Worm (Caenorhabditis elegans) whole organism, L4/young adult: Measurements from ENCODE around the gene W02D7.12.
"Not testable (repeated sequence)": the region's sequence is repeated elsewhere in the genome, so short reads cannot be mapped to it uniquely, and the experiment has no call there.

ENCODE experiments used
- W03F9.2 ChIP-seq: fragments of 150-350 bp; optimal IDR thresholded peaks from 2 replicates; lab custom pipeline; 2014; ENCODE audit warnings: missing biosample characterization, missing genetic modification characterization
- dao-5 ChIP-seq: sonication (generic microtip); optimal IDR thresholded peaks from 2 replicates; lab custom pipeline; 2016; ENCODE audit warnings: missing genotype, missing genetic modification characterization, moderate library complexity, missing compliant biosample characterization
- him-1 ChIP-seq: sonication (generic microtip); optimal IDR thresholded peaks from 2 replicates; lab custom pipeline; 2016; ENCODE audit warnings: missing genotype, missing genetic modification reagents, missing genetic modification characterization, missing compliant biosample characterization

Gene W02D7.12

ce11 chrV:8307681-8308080 is 3.6 kb upstream of the W02D7.12 start, which contains the start of gene clec-218:
Gene clec-218, plus strand, starts transcription at chrV:8307942.
- TF ChIP-seq dao-5 (tag; lab: Kevin White, UChicago) (no peak), W03F9.2 (tag; lab: Kevin White, UChicago) (no peak), him-1 (tag; lab: Kevin White, UChicago) (no peak)

ce11 chrV:8318135-8318534 is 6.8 kb downstream of the W02D7.12 start, which contains the start of gene clec-219:
Gene clec-219, plus strand, starts transcription at chrV:8318435.
- no peak for TF ChIP-seq W03F9.2 (tag; lab: Kevin White, UChicago)
- no peak for TF ChIP-seq dao-5 (tag; lab: Kevin White, UChicago)
- no peak for TF ChIP-seq him-1 (tag; lab: Kevin White, UChicago)

- TF ChIP-seq him-1 (tag; lab: Kevin White, UChicago) (no peak), W03F9.2 (tag; lab: Kevin White, UChicago) (no peak), dao-5 (tag; lab: Kevin White, UChicago) (no peak)
These were observed 12.2 kb downstream of the W02D7.12 start for ce11 chrV:8323545-8323944.

- no peak for TF ChIP-seq W03F9.2 (tag; lab: Kevin White, UChicago)
- TF ChIP-seq dao-5 (tag; lab: Kevin White, UChicago) = no peak
- TF ChIP-seq him-1 (tag; lab: Kevin White, UChicago) = no peak
These were observed 14.6 kb downstream of the W02D7.12 start for ce11 chrV:8325906-8326305.

ce11 chrV:8327080-8327479 is 15.8 kb downstream of the W02D7.12 start:
- TF ChIP-seq him-1 (tag; lab: Kevin White, UChicago) = no peak
- no peak for TF ChIP-seq dao-5 (tag; lab: Kevin White, UChicago)
- TF ChIP-seq W03F9.2 (tag; lab: Kevin White, UChicago) = no peak

ce11 chrV:8334360-8334759 is 23.1 kb downstream of the W02D7.12 start, which contains the start of gene tmd-2:
Gene tmd-2, plus strand, starts transcription at chrV:8334660.
- TF ChIP-seq him-1 (tag; lab: Kevin White, UChicago) = no peak
- no peak for TF ChIP-seq W03F9.2 (tag; lab: Kevin White, UChicago)
- TF ChIP-seq dao-5 (tag; lab: Kevin White, UChicago) = no peak

ce11 chrV:8335620-8336019 is 24.3 kb downstream of the W02D7.12 start:
- TF ChIP-seq him-1 (tag; lab: Kevin White, UChicago) = no peak
- TF ChIP-seq dao-5 (tag; lab: Kevin White, UChicago) = no peak
- no peak for TF ChIP-seq W03F9.2 (tag; lab: Kevin White, UChicago)

ce11 chrV:8340924-8341323 is 29.6 kb downstream of the W02D7.12 start, which contains the start of gene C08D8.7:
Gene C08D8.7, plus strand, starts transcription at chrV:8341224.
- not testable (repeated sequence) for TF ChIP-seq W03F9.2, him-1, dao-5 (tag; lab: Kevin White, UChicago)

- no peak for TF ChIP-seq dao-5 (tag; lab: Kevin White, UChicago)
- no peak for TF ChIP-seq W03F9.2 (tag; lab: Kevin White, UChicago)
- TF ChIP-seq him-1 (tag; lab: Kevin White, UChicago) = no peak
These were observed 31.1 kb downstream of the W02D7.12 start for ce11 chrV:8342416-8342815.

- TF ChIP-seq W03F9.2 (tag; lab: Kevin White, UChicago) (no peak), him-1 (tag; lab: Kevin White, UChicago) (no peak), dao-5 (tag; lab: Kevin White, UChicago) (no peak)
These were observed 34.1 kb downstream of the W02D7.12 start, which contains the start of gene C08D8.1 for ce11 chrV:8345436-8345835. Gene C08D8.1, plus strand, starts transcription at chrV:8345759.

- TF ChIP-seq him-1 (tag; lab: Kevin White, UChicago) (peak; percentile 50), W03F9.2 (tag; lab: Kevin White, UChicago) (peak; percentile 67), dao-5 (tag; lab: Kevin White, UChicago) (no peak)
These were observed 37.7 kb downstream of the W02D7.12 start for ce11 chrV:8348959-8349389.

- TF ChIP-seq him-1 (tag; lab: Kevin White, UChicago) (no peak), W03F9.2 (tag; lab: Kevin White, UChicago) (no peak), dao-5 (tag; lab: Kevin White, UChicago) (no peak)
These were observed 38.6 kb downstream of the W02D7.12 start for ce11 chrV:8349950-8350349.

- no peak for TF ChIP-seq dao-5 (tag; lab: Kevin White, UChicago)
- TF ChIP-seq him-1 (tag; lab: Kevin White, UChicago) = no peak
- no peak for TF ChIP-seq W03F9.2 (tag; lab: Kevin White, UChicago)
These were observed 40.1 kb downstream of the W02D7.12 start, which contains the start of gene srsx-22 for ce11 chrV:8351371-8351770. Gene srsx-22, plus strand, starts transcription at chrV:8351671.
